Fruit fly (Drosophila melanogaster) whole organism, embryonic: ENCODE measurements around the gene CG11695.

ENCODE experiments used
- Abd-B ChIP-seq: fragments of 200-800 bp; sonication (Bioruptor generic); optimal IDR thresholded peaks from 2 replicates; lab custom pipeline; 2018; ENCODE audit warnings: missing biosample characterization, mild to moderate bottlenecking, missing genetic modification characterization, moderate library complexity
- Bdp1 ChIP-seq: fragments of 200-800 bp; sonication (Bioruptor generic); optimal IDR thresholded peaks from 3 replicates; lab custom pipeline; 2016; ENCODE audit warnings: missing biosample characterization, missing genetic modification characterization
- C15 ChIP-seq: fragments of 200-800 bp; sonication (Bioruptor generic); IDR thresholded peaks from 3 replicates; pipeline ENCODE4 v1.3.6; 2022; ENCODE audit warnings: missing biosample characterization, missing genetic modification characterization
- CG10267 ChIP-seq: fragments of 200-800 bp; sonication (Bioruptor generic); optimal IDR thresholded peaks from 2 replicates; lab custom pipeline; 2018; ENCODE audit warnings: missing biosample characterization, mild to moderate bottlenecking, missing genetic modification characterization, moderate library complexity
- CG11247 ChIP-seq: fragments of 200-800 bp; sonication (Bioruptor generic); IDR thresholded peaks from 2 replicates; pipeline ENCODE4 v1.3.6; 2022; ENCODE audit warnings: missing biosample characterization, missing genetic modification characterization
- CG11695 ChIP-seq: fragments of 200-800 bp; sonication (Bioruptor generic); IDR thresholded peaks from 3 replicates; pipeline ENCODE4 v1.3.6; 2022; ENCODE audit warnings: missing biosample characterization, missing genetic modification characterization
- CG12071 ChIP-seq: fragments of 200-800 bp; sonication (Bioruptor generic); optimal IDR thresholded peaks from 3 replicates; lab custom pipeline; 2018; ENCODE audit warnings: missing biosample characterization, mild to moderate bottlenecking, missing genetic modification characterization
- CG14860 ChIP-seq: fragments of 200-800 bp; sonication (Bioruptor generic); IDR thresholded peaks from 3 replicates; pipeline ENCODE4 v1.3.6; 2022; ENCODE audit warnings: missing biosample characterization, missing genetic modification characterization; ENCODE audit not compliant: partially characterized antibody
- CG17385 ChIP-seq: fragments of 200-800 bp; sonication (Bioruptor generic); optimal IDR thresholded peaks from 3 replicates; lab custom pipeline; 2018; ENCODE audit warnings: missing biosample characterization, mild to moderate bottlenecking, missing genetic modification characterization
- CG17802 ChIP-seq: fragments of 200-800 bp; sonication (Bioruptor generic); optimal IDR thresholded peaks from 2 replicates; lab custom pipeline; 2018; ENCODE audit warnings: missing biosample characterization, mild to moderate bottlenecking, missing genetic modification characterization, moderate library complexity
- CG2199 ChIP-seq: fragments of 200-800 bp; sonication (Bioruptor generic); IDR thresholded peaks from 3 replicates; pipeline ENCODE4 v1.3.6; 2022; ENCODE audit warnings: missing biosample characterization, missing genetic modification characterization
- CG33557 ChIP-seq: fragments of 200-800 bp; sonication (Bioruptor generic); optimal IDR thresholded peaks from 2 replicates; lab custom pipeline; 2019; ENCODE audit warnings: missing biosample characterization, mild to moderate bottlenecking, missing genetic modification characterization, moderate library complexity
- CG34422 ChIP-seq: fragments of 200-800 bp; sonication (Bioruptor generic); IDR thresholded peaks from 3 replicates; pipeline ENCODE4 v1.3.6; 2022; ENCODE audit warnings: missing biosample characterization, missing genetic modification characterization
- CG3838 ChIP-seq: fragments of 200-800 bp; sonication (Bioruptor generic); optimal IDR thresholded peaks from 3 replicates; lab custom pipeline; 2016; ENCODE audit warnings: missing biosample characterization, missing genetic modification characterization
- CG3995 ChIP-seq: fragments of 200-800 bp; sonication (Bioruptor generic); optimal IDR thresholded peaks from 3 replicates; lab custom pipeline; 2016; ENCODE audit warnings: missing biosample characterization, missing genetic modification characterization
- CG4328 ChIP-seq: fragments of 200-800 bp; sonication (Bioruptor generic); optimal IDR thresholded peaks from 3 replicates; lab custom pipeline; 2017; ENCODE audit warnings: missing biosample characterization, missing genetic modification reagents, missing genetic modification characterization
- CG6654 ChIP-seq: fragments of 200-800 bp; sonication (Bioruptor generic); optimal IDR thresholded peaks from 2 replicates; lab custom pipeline; 2017; ENCODE audit warnings: missing biosample characterization, mild to moderate bottlenecking, missing genetic modification characterization
- CG7839 ChIP-seq: fragments of 200-800 bp; sonication (Bioruptor generic); optimal IDR thresholded peaks from 3 replicates; lab custom pipeline; 2018; ENCODE audit warnings: missing biosample characterization, mild to moderate bottlenecking, missing genetic modification characterization, moderate library complexity
- CG7928 ChIP-seq: fragments of 200-800 bp; sonication (Bioruptor generic); optimal IDR thresholded peaks from 2 replicates; lab custom pipeline; 2017; ENCODE audit warnings: missing biosample characterization, mild to moderate bottlenecking, missing genetic modification characterization
- CG7987 ChIP-seq: fragments of 200-800 bp; sonication (Bioruptor generic); optimal IDR thresholded peaks from 2 replicates; lab custom pipeline; 2018; ENCODE audit warnings: missing biosample characterization, mild to moderate bottlenecking, missing genetic modification characterization, moderate library complexity
- CG8089 ChIP-seq: fragments of 200-800 bp; sonication (Bioruptor generic); optimal IDR thresholded peaks from 3 replicates; lab custom pipeline; 2016; ENCODE audit warnings: missing biosample characterization, missing genetic modification characterization
- CG8388 ChIP-seq: fragments of 200-800 bp; sonication (Bioruptor generic); optimal IDR thresholded peaks from 2 replicates; lab custom pipeline; 2019; ENCODE audit warnings: missing biosample characterization, mild to moderate bottlenecking, missing genetic modification characterization, moderate library complexity
- D19B ChIP-seq: fragments of 200-800 bp; sonication (Bioruptor generic); optimal IDR thresholded peaks from 2 replicates; lab custom pipeline; 2017; ENCODE audit warnings: missing biosample characterization, mild to moderate bottlenecking, missing genetic modification characterization
- Hmr ChIP-seq: fragments of 200-800 bp; sonication (Bioruptor generic); optimal IDR thresholded peaks from 3 replicates; lab custom pipeline; 2017; ENCODE audit warnings: mild to moderate bottlenecking, missing biosample characterization, missing genetic modification reagents, missing genetic modification characterization
- Kr ChIP-seq: fragments of 200-800 bp; sonication (Bioruptor generic); optimal IDR thresholded peaks from 2 replicates; lab custom pipeline; 2017; ENCODE audit warnings: missing biosample characterization, mild to moderate bottlenecking, missing genetic modification characterization
- MESR4 ChIP-seq: fragments of 200-800 bp; sonication (Bioruptor generic); optimal IDR thresholded peaks from 2 replicates; lab custom pipeline; 2018; ENCODE audit warnings: missing biosample characterization, mild to moderate bottlenecking, missing genetic modification characterization, moderate library complexity
- Rfx ChIP-seq: fragments of 200-800 bp; sonication (Bioruptor generic); IDR thresholded peaks from 2 replicates; pipeline ENCODE4 v1.3.6; 2022; ENCODE audit warnings: missing biosample characterization, missing genetic modification characterization
- Side ChIP-seq: fragments of 200-800 bp; sonication (Bioruptor generic); optimal IDR thresholded peaks from 2 replicates; lab custom pipeline; 2016; ENCODE audit warnings: missing biosample characterization, missing genetic modification characterization
- TFAM ChIP-seq: fragments of 200-800 bp; sonication (Bioruptor generic); optimal IDR thresholded peaks from 2 replicates; lab custom pipeline; 2017; ENCODE audit warnings: missing biosample characterization, missing genetic modification characterization, inconsistent platforms
- abd-A ChIP-seq: fragments of 200-800 bp; sonication (Bioruptor generic); optimal IDR thresholded peaks from 3 replicates; lab custom pipeline; 2019; ENCODE audit warnings: missing biosample characterization, mild to moderate bottlenecking, missing genetic modification characterization, moderate library complexity
- ara ChIP-seq: fragments of 200-800 bp; sonication (Bioruptor generic); IDR thresholded peaks from 2 replicates; pipeline ENCODE4 v1.3.6; 2022; ENCODE audit warnings: missing biosample characterization, missing genetic modification characterization
- danr ChIP-seq: fragments of 200-800 bp; sonication (Bioruptor generic); IDR thresholded peaks from 2 replicates; pipeline ENCODE4 v1.3.6; 2022; ENCODE audit warnings: missing biosample characterization, missing genetic modification characterization
- dmrt11E ChIP-seq: fragments of 200-800 bp; sonication (Bioruptor generic); optimal IDR thresholded peaks from 3 replicates; lab custom pipeline; 2018; ENCODE audit warnings: missing biosample characterization, mild to moderate bottlenecking, missing genetic modification characterization, moderate library complexity
- esg ChIP-seq: fragments of 200-800 bp; sonication (Bioruptor generic); conservative IDR thresholded peaks from 2 replicates; pipeline ENCODE4 v1.3.6; 2022; ENCODE audit warnings: missing biosample characterization, missing genetic modification characterization
- gcm2 ChIP-seq: fragments of 200-800 bp; sonication (Bioruptor generic); optimal IDR thresholded peaks from 2 replicates; lab custom pipeline; 2016; ENCODE audit warnings: missing biosample characterization, missing genetic modification characterization
- grn ChIP-seq: fragments of 200-800 bp; sonication (Bioruptor generic); optimal IDR thresholded peaks from 3 replicates; lab custom pipeline; 2017; ENCODE audit warnings: missing biosample characterization, missing genetic modification characterization
- gro ChIP-seq: fragments of 200-800 bp; sonication (Bioruptor generic); optimal IDR thresholded peaks from 2 replicates; lab custom pipeline; 2016; ENCODE audit warnings: missing biosample characterization, missing genetic modification characterization
- jing ChIP-seq: fragments of 200-800 bp; sonication (Bioruptor generic); optimal IDR thresholded peaks from 2 replicates; lab custom pipeline; 2018; ENCODE audit warnings: missing biosample characterization, mild to moderate bottlenecking, missing genetic modification characterization
- kah ChIP-seq: fragments of 200-800 bp; sonication (Bioruptor generic); optimal IDR thresholded peaks from 2 replicates; lab custom pipeline; 2018; ENCODE audit warnings: missing biosample characterization, mild to moderate bottlenecking, missing genetic modification characterization
- kay ChIP-seq: fragments of 200-800 bp; sonication (Bioruptor generic); optimal IDR thresholded peaks from 2 replicates; lab custom pipeline; 2016; ENCODE audit warnings: missing biosample characterization, missing genetic modification characterization
- kni ChIP-seq: fragments of 200-800 bp; sonication (Bioruptor generic); optimal IDR thresholded peaks from 3 replicates; lab custom pipeline; 2017; ENCODE audit warnings: mild to moderate bottlenecking, missing biosample characterization, missing genetic modification reagents, missing genetic modification characterization
- mirr ChIP-seq: fragments of 200-800 bp; sonication (Bioruptor generic); optimal IDR thresholded peaks from 3 replicates; lab custom pipeline; 2018; ENCODE audit warnings: missing biosample characterization, mild to moderate bottlenecking, missing genetic modification characterization
- otp ChIP-seq: fragments of 200-800 bp; sonication (Bioruptor generic); IDR thresholded peaks from 3 replicates; pipeline ENCODE4, ENCODE4 v1.3.6; 2022; ENCODE audit warnings: missing biosample characterization, missing genetic modification characterization
- phol ChIP-seq: fragments of 200-800 bp; sonication (Bioruptor generic); optimal IDR thresholded peaks from 3 replicates; lab custom pipeline; 2018; ENCODE audit warnings: missing biosample characterization, mild to moderate bottlenecking, missing genetic modification characterization, moderate library complexity
- seq ChIP-seq: fragments of 200-800 bp; sonication (Bioruptor generic); IDR thresholded peaks from 2 replicates; pipeline ENCODE4 v1.3.6; 2022; ENCODE audit warnings: missing biosample characterization, missing genetic modification characterization
- ssp ChIP-seq: fragments of 200-800 bp; sonication (Bioruptor generic); IDR thresholded peaks from 2 replicates; pipeline ENCODE4 v1.3.6; 2022; ENCODE audit warnings: missing biosample characterization, missing genetic modification characterization
- tgo ChIP-seq: fragments of 200-800 bp; sonication (Bioruptor generic); IDR thresholded peaks from 3 replicates; pipeline ENCODE4 v1.3.6; 2022; ENCODE audit warnings: missing biosample characterization, missing genetic modification characterization
- trem ChIP-seq: fragments of 200-800 bp; optimal IDR thresholded peaks from 3 replicates; lab custom pipeline; 2019; ENCODE audit warnings: missing biosample characterization, mild to moderate bottlenecking, missing genetic modification characterization, moderate library complexity

CG11695 gene

DNA sequence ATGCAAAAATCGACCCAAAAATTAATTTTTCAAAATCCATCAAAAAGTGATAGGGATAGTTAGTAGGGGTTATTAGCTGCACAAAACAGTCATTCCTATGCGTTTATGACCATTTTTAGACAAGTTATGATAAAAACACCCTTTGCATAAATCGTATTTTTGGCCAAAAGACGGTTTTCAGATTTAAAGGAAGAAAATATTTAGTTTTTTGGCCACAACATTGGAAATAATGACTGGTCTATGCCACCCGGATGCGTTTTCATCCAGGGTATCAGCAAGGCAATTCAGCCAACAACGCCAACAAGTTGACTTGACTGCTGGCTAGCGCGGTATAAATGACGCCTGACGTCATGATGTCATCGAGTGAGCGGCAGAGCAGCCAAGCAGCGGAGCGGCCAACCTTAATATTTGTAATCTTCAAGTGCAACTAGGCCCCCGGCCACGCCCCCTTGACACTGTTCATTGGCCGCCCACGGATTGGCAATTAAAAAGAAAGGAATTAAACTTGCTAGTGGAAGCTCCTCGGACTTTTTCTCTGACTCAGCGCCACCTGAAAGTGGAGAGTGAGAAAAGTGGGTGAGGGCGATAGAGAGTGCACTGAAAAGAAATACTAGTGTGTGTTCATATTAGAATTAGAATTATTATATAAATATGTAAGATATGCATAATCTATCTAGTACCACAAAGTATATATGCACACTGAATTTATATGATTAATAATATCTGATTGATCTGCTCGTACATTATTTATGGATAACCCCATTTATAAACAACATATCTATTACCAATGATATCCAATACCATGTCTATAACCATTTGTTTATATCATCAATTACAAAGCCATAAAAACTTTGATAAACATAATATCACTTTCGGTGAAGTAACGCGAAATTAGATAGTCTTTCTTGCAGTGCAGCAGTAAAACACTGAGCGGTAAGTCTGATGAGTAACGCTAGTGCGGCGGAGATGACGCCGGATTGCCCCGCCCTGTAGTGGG, 16.7 kb upstream of the CG11695 start (continued):
- TF ChIP-seq tgo (GFP tag; lab: Robert Waterston, UW): peak; percentile 72
- TF ChIP-seq gro (GFP tag; lab: Kevin White, UChicago): no peak
- TF ChIP-seq CG12071 (GFP tag; lab: Kevin White, UChicago): peak; percentile 37
- TF ChIP-seq Abd-B (GFP tag; lab: Kevin White, UChicago): peak; percentile 86
- TF ChIP-seq kay (GFP tag; lab: Kevin White, UChicago): peak; percentile 80
- TF ChIP-seq CG10267 (tag; lab: Kevin White, UChicago): peak; percentile 78
- no peak for TF ChIP-seq CG14860 (GFP tag; lab: Robert Waterston, UW)
- no peak for TF ChIP-seq otp (GFP tag; lab: Robert Waterston, UW)
- TF ChIP-seq TFAM (GFP tag; lab: Kevin White, UChicago): no peak
- TF ChIP-seq CG2199: no peak
- no peak for TF ChIP-seq grn (GFP tag; lab: Kevin White, UChicago)
- peak; percentile 71 for TF ChIP-seq Rfx (GFP tag; lab: Robert Waterston, UW)
- no peak for TF ChIP-seq CG8089 (GFP tag; lab: Kevin White, UChicago)
- no peak for TF ChIP-seq C15 (GFP tag; lab: Robert Waterston, UW)
- TF ChIP-seq MESR4 (GFP tag; lab: Kevin White, UChicago): no peak
- no peak for TF ChIP-seq Kr
- peak; percentile 88 for TF ChIP-seq Hmr (GFP tag; lab: Kevin White, UChicago)
- peak; percentile 29 for TF ChIP-seq Bdp1 (GFP tag; lab: Kevin White, UChicago)
- peak; percentile 62 for TF ChIP-seq D19B (GFP tag; lab: Kevin White, UChicago)
- peak; percentile 55; the same call in 1 of the 2 replicates for TF ChIP-seq danr (GFP tag; lab: Robert Waterston, UW)
- TF ChIP-seq jing: peak; percentile 66
- TF ChIP-seq CG6654 (GFP tag; lab: Kevin White, UChicago): peak; percentile 57
- peak; percentile 63 for TF ChIP-seq esg
- peak; percentile 47; the same call in 1 of the 2 replicates for TF ChIP-seq ssp
- no peak for TF ChIP-seq CG17802 (tag; lab: Kevin White, UChicago)
- peak; percentile 85 for TF ChIP-seq CG4328 (GFP tag; lab: Kevin White, UChicago)
- peak; percentile 58 for TF ChIP-seq kni (GFP tag; lab: Kevin White, UChicago)
- TF ChIP-seq CG11695: peak; percentile 89
- peak; percentile 20 for TF ChIP-seq CG7928 (GFP tag; lab: Kevin White, UChicago)
- TF ChIP-seq CG34422 (GFP tag; lab: Robert Waterston, UW): peak; percentile 49
- no peak for TF ChIP-seq CG7987
- TF ChIP-seq kah (GFP tag; lab: Kevin White, UChicago): peak; percentile 77
- peak; percentile 83 for TF ChIP-seq CG8388 (GFP tag; lab: Kevin White, UChicago)
- peak; percentile 13 for TF ChIP-seq mirr
- TF ChIP-seq trem (tag; lab: Kevin White, UChicago): peak; percentile 58
- TF ChIP-seq phol (tag; lab: Kevin White, UChicago): peak; percentile 86
- TF ChIP-seq CG17385 (GFP tag; lab: Kevin White, UChicago): peak; percentile 86
- TF ChIP-seq ara (GFP tag; lab: Robert Waterston, UW): no peak
- TF ChIP-seq abd-A: no peak
- TF ChIP-seq CG3995 (GFP tag; lab: Kevin White, UChicago): peak; percentile 44
- TF ChIP-seq Side (GFP tag; lab: Kevin White, UChicago): peak; percentile 4
- TF ChIP-seq gcm2 (GFP tag; lab: Kevin White, UChicago): no peak
- peak; percentile 29 for TF ChIP-seq CG33557 (GFP tag; lab: Kevin White, UChicago)
- peak; percentile 93 for TF ChIP-seq CG7839
- TF ChIP-seq CG3838 (GFP tag; lab: Kevin White, UChicago): peak; percentile 2
- TF ChIP-seq dmrt11E (tag; lab: Kevin White, UChicago): peak; percentile 23
- no peak for TF ChIP-seq seq (GFP tag; lab: Robert Waterston, UW)
- peak; percentile 11; the same call in 1 of the 2 replicates for TF ChIP-seq CG11247 (GFP tag; lab: Robert Waterston, UW)
